Worm (Caenorhabditis elegans): Measurements from ENCODE around the gene vit-6.

The vit-6 gene

DNA sequence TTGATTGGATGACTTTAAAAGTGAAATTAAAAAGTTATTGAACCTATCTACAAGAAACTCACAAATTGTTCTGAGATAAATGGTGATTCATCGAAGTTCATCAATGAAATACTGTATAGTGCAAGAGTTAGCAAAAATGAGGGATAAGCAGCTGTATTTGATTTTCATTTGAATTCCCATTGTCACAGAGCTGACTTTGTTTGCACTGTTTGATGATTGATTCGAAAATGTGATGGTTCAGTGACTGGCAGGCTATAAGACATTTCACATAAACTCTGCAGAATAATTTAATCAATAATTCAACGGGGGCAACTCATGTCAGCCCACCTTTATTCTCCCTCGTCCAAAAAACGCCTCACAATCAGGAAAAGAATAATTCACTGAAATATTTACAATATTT lies 17.4 kb upstream of the vit-6 start, which contains the start of gene T09A12.8:
Gene T09A12.8, minus strand, starts transcription at position 101 of the 400 bp plus-strand sequence.
- no peak for TF ChIP-seq nhr-23 (tag; optimal IDR thresholded peaks at IDR 0.05)

DNA sequence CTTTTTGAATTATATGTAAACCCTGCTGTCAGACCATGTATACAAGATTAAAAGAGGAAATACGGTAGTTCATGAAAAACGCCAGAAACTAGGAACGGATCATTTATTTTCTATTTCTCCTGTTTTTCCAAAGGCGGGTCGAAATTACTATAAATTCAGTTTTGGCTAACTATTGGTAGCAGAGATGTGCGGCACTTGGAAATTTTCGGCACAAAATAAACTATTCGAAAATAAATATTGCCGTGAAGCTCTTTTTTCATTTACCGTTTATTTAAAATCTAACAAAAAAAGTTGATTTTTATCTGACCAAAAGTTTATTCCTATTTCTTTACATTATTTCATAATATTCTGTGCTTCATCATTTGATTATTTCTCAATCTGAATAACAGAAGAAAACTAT lies 16.8 kb upstream of the vit-6 start, which contains the start of gene T09A12.1:
Gene T09A12.1, plus strand, starts transcription at position 301 of the 400 bp plus-strand sequence.
- TF ChIP-seq peb-1 (tag; optimal IDR thresholded peaks at IDR 0.05), result no peak
- no peak for TF ChIP-seq aly-2 (tag; optimal IDR thresholded peaks at IDR 0.05)
- no peak for TF ChIP-seq dmd-4 (tag; optimal IDR thresholded peaks at IDR 0.05)
- no peak for TF ChIP-seq unc-39 (tag; optimal IDR thresholded peaks at IDR 0.05)
- no peak for TF ChIP-seq nhr-23 (tag; optimal IDR thresholded peaks at IDR 0.05)
- TF ChIP-seq ztf-11 (tag; optimal IDR thresholded peaks at IDR 0.05), result no peak
- no peak for TF ChIP-seq mab-5 (tag; optimal IDR thresholded peaks at IDR 0.05)
- TF ChIP-seq lin-11 (tag; optimal IDR thresholded peaks at IDR 0.05), result no peak
- no peak for TF ChIP-seq crh-2 (tag; optimal IDR thresholded peaks at IDR 0.05)
- TF ChIP-seq unc-55 (GFP tag; optimal IDR thresholded peaks at IDR 0.05), result no peak

DNA sequence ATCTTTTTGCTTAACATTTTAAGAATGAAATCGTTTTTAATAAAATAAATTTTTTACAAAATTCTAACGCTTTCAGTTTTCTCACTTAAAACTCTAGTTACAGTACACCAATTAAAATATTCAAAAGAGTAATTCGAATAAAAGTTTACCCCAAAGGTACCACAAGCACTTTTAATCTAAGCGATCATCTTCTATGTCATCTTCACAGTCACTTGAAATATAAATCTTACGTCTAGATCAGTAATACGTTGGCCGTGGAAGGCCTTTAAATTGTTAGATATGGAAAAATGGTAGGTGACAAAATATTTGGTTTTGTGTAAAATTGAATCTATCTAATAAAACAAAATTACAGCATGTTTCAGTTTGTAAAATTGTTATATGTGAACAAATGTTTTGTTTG lies 13.6 kb upstream of the vit-6 start:
- TF ChIP-seq mbf-1 (tag; optimal IDR thresholded peaks at IDR 0.05) (no peak), nhr-25 (tag; optimal IDR thresholded peaks at IDR 0.05) (peak; percentile 37), skn-1 (tag; optimal IDR thresholded peaks at IDR 0.05) (no peak), aly-2 (tag; optimal IDR thresholded peaks at IDR 0.05) (no peak), elt-1 (tag; optimal IDR thresholded peaks at IDR 0.05) (peak; percentile 86), ceh-16 (tag; optimal IDR thresholded peaks at IDR 0.05) (peak; percentile 12), nhr-11 (tag; optimal IDR thresholded peaks at IDR 0.05) (no peak), sma-9 (GFP tag; optimal IDR thresholded peaks at IDR 0.05) (peak; percentile 80), sma-9 (tag; optimal IDR thresholded peaks at IDR 0.05) (no peak), sem-4 (tag; optimal IDR thresholded peaks at IDR 0.05) (no peak), mdl-1 (tag; optimal IDR thresholded peaks at IDR 0.05) (no peak)

- no peak for TF ChIP-seq snpc-4 (tag; optimal IDR thresholded peaks at IDR 0.05)
- peak; percentile 27 for TF ChIP-seq sma-9 (GFP tag; optimal IDR thresholded peaks at IDR 0.05)
- TF ChIP-seq sma-9 (tag; optimal IDR thresholded peaks at IDR 0.05), result no peak
- TF ChIP-seq fos-1 (tag; optimal IDR thresholded peaks at IDR 0.05), result peak; percentile 56
Measured at ce11 chrIV:8251346-8251745, 9.6 kb upstream of the vit-6 start.

DNA sequence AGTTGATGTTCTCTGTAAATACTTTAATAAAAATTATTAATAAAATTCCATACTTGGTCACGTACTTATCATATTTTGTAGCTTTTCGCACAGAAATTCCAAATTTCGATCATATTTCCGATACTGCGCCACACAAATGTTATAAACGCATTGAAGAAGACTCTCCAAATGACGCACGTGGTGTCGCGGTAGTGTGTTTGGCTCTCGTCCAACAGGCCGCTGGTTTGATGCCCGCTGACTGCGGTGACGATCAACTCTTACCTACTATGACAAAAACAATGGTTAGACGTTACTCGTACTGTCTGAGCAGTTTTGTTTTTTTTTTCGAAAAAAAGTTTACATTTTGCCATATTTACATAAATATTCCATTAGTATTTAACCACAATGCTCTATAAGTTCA lies 8.1 kb upstream of the vit-6 start:
- TF ChIP-seq Y55F3AM.14 (GFP tag; optimal IDR thresholded peaks at IDR 0.05), result peak; percentile 47
- no peak for TF ChIP-seq ama-1 (optimal IDR thresholded peaks at IDR 0.05)
- no peak for TF ChIP-seq nhr-10 (tag; optimal IDR thresholded peaks at IDR 0.05)
- no peak for TF ChIP-seq ztf-11 (tag; optimal IDR thresholded peaks at IDR 0.05)
- no peak for TF ChIP-seq unc-39 (tag; optimal IDR thresholded peaks at IDR 0.05)
- TF ChIP-seq fos-1 (tag; optimal IDR thresholded peaks at IDR 0.05), result peak; percentile 66
- peak; percentile 56 for TF ChIP-seq sma-3 (GFP tag; optimal IDR thresholded peaks at IDR 0.05)
- peak; percentile 52 to 66 for TF ChIP-seq mdl-1 (tag; optimal IDR thresholded peaks at IDR 0.05)
- no peak for TF ChIP-seq nhr-6 (tag; optimal IDR thresholded peaks at IDR 0.05)
- no peak for TF ChIP-seq blmp-1 (tag; optimal IDR thresholded peaks at IDR 0.05; ENCODE audit: insufficient read depth)
- TF ChIP-seq ztf-1 (GFP tag; conservative IDR thresholded peaks at IDR 0.05), result no peak
- TF ChIP-seq nhr-237 (tag; optimal IDR thresholded peaks at IDR 0.05), result no peak
- no peak for TF ChIP-seq lin-39 (tag; optimal IDR thresholded peaks at IDR 0.05)
- no peak for TF ChIP-seq nhr-77 (tag; optimal IDR thresholded peaks at IDR 0.05)
- peak; percentile 18 for TF ChIP-seq skn-1 (tag; optimal IDR thresholded peaks at IDR 0.05)
- no peak for TF ChIP-seq R02D3.7 (tag; optimal IDR thresholded peaks at IDR 0.05)
- peak; percentile 58 for TF ChIP-seq crh-2 (tag; optimal IDR thresholded peaks at IDR 0.05)
- TF ChIP-seq lin-13 (GFP tag; optimal IDR thresholded peaks at IDR 0.05), result peak; percentile 46
- no peak for TF ChIP-seq unc-62 (GFP tag; optimal IDR thresholded peaks at IDR 0.05)
- peak; percentile 25 for TF ChIP-seq mab-5 (tag; optimal IDR thresholded peaks at IDR 0.05)
- TF ChIP-seq dmd-4 (tag; optimal IDR thresholded peaks at IDR 0.05), result no peak
- peak; percentile 15 for TF ChIP-seq ceh-16 (tag; optimal IDR thresholded peaks at IDR 0.05)
- TF ChIP-seq nhr-129 (tag; optimal IDR thresholded peaks at IDR 0.05), result peak; percentile 81
- no peak for TF ChIP-seq ztf-4 (tag; optimal IDR thresholded peaks at IDR 0.05)
- TF ChIP-seq unc-55 (GFP tag; optimal IDR thresholded peaks at IDR 0.05), result peak; percentile 90
- TF ChIP-seq egl-27 (tag; optimal IDR thresholded peaks at IDR 0.05), result no peak
- no peak for TF ChIP-seq elt-1 (tag; optimal IDR thresholded peaks at IDR 0.05)
- TF ChIP-seq nhr-23 (tag; optimal IDR thresholded peaks at IDR 0.05), result no peak
- no peak for TF ChIP-seq zag-1 (tag; optimal IDR thresholded peaks at IDR 0.05)
- TF ChIP-seq F13H6.1 (tag; optimal IDR thresholded peaks at IDR 0.05), result peak; percentile 63
- TF ChIP-seq ZK546.5 (tag; optimal IDR thresholded peaks at IDR 0.05), result no peak
- TF ChIP-seq nhr-21 (tag; optimal IDR thresholded peaks at IDR 0.05), result peak; percentile 77
- no peak for TF ChIP-seq nhr-11 (tag; optimal IDR thresholded peaks at IDR 0.05)
- peak; percentile 62 for TF ChIP-seq C34F6.9 (tag; optimal IDR thresholded peaks at IDR 0.05)
- no peak for TF ChIP-seq mbf-1 (tag; optimal IDR thresholded peaks at IDR 0.05)
- no peak for TF ChIP-seq elt-3 (tag; optimal IDR thresholded peaks at IDR 0.05)
- TF ChIP-seq lin-11 (tag; optimal IDR thresholded peaks at IDR 0.05), result peak; percentile 66
- TF ChIP-seq nhr-12 (tag; optimal IDR thresholded peaks at IDR 0.05), result no peak
